Worm (Caenorhabditis elegans) whole organism, early embryonic: ENCODE data around the gene K11D12.6.

Experiments used
- F13C5.2 ChIP-seq: sonication (generic microtip); optimal IDR thresholded peaks from 2 replicates; lab custom pipeline; 2017; ENCODE audit warnings: mild to moderate bottlenecking, missing genetic modification characterization, inconsistent platforms, missing compliant biosample characterization
- ama-1 ChIP-seq: fragments of 150-350 bp; optimal IDR thresholded peaks from 2 replicates; lab custom pipeline; 2014
- ceh-13 ChIP-seq: fragments of 200-800 bp; sonication (Bioruptor generic); optimal IDR thresholded peaks from 2 replicates; lab custom pipeline; 2018; ENCODE audit warnings: mild to moderate bottlenecking, missing genetic modification characterization, missing compliant biosample characterization
- ceh-36 ChIP-seq: sonication (generic microtip); optimal IDR thresholded peaks from 2 replicates; lab custom pipeline; 2016; ENCODE audit warnings: missing genetic modification characterization, inconsistent platforms, missing compliant biosample characterization
- ets-7 ChIP-seq: sonication (generic microtip); optimal IDR thresholded peaks from 2 replicates; lab custom pipeline; 2016; ENCODE audit warnings: missing genotype, missing genetic modification characterization, missing compliant biosample characterization
- flt-1 ChIP-seq: fragments of 200-800 bp; sonication (Bioruptor generic); IDR thresholded peaks from 2 replicates; pipeline ENCODE4 v1.3.6; 2022; ENCODE audit warnings: missing genetic modification characterization, missing compliant biosample characterization
- hmg-4 ChIP-seq: fragments of 200-800 bp; sonication (Bioruptor generic); optimal IDR thresholded peaks from 2 replicates; lab custom pipeline; 2018; ENCODE audit warnings: mild to moderate bottlenecking, missing genetic modification characterization, missing compliant biosample characterization
- hnd-1 ChIP-seq: sonication (generic microtip); optimal IDR thresholded peaks from 2 replicates; lab custom pipeline; 2016; ENCODE audit warnings: missing genetic modification characterization, missing compliant biosample characterization
- pes-1 ChIP-seq: fragments of 200-800 bp; sonication (Bioruptor generic); IDR thresholded peaks from 2 replicates; pipeline ENCODE4 v1.3.6; 2022; ENCODE audit warnings: missing genetic modification reagents, missing genetic modification characterization, missing compliant biosample characterization
- scrt-1 ChIP-seq: fragments of 200-800 bp; sonication (Bioruptor generic); IDR thresholded peaks from 2 replicates; pipeline ENCODE4 v1.3.6; 2022; ENCODE audit warnings: missing genetic modification characterization, missing compliant biosample characterization
- sea-1 ChIP-seq: fragments of 200-800 bp; sonication (Bioruptor generic); conservative IDR thresholded peaks from 2 replicates; pipeline ENCODE4 v1.3.6; 2022; ENCODE audit warnings: missing genetic modification characterization, missing compliant biosample characterization
- tbx-11 ChIP-seq: fragments of 200-800 bp; sonication (Bioruptor generic); IDR thresholded peaks from 2 replicates; pipeline ENCODE4 v1.3.6; 2022; ENCODE audit warnings: missing genetic modification characterization, missing compliant biosample characterization
- tbx-37 ChIP-seq: fragments of 200-800 bp; sonication (Bioruptor generic); conservative IDR thresholded peaks from 2 replicates; pipeline ENCODE4 v1.3.6; 2022; ENCODE audit warnings: missing genetic modification reagents, missing genetic modification characterization, missing compliant biosample characterization
- tra-4 ChIP-seq: sonication (generic microtip); optimal IDR thresholded peaks from 2 replicates; lab custom pipeline; 2017; ENCODE audit warnings: missing genetic modification characterization, missing compliant biosample characterization

- TF ChIP-seq sea-1 (GFP tag; lab: Robert Waterston, UW) = no peak
- TF ChIP-seq ama-1 = no peak
- no peak for TF ChIP-seq hnd-1 (tag; lab: Kevin White, UChicago)
- TF ChIP-seq tbx-37 (GFP tag; lab: Robert Waterston, UW) = no peak
- TF ChIP-seq tra-4 (tag; lab: Kevin White, UChicago) = no peak
- TF ChIP-seq ceh-36 = no peak
- TF ChIP-seq pes-1 (GFP tag; lab: Robert Waterston, UW) = no peak
- no peak for TF ChIP-seq ets-7 (tag; lab: Kevin White, UChicago)
- TF ChIP-seq scrt-1 (GFP tag; lab: Robert Waterston, UW) = no peak
- no peak for TF ChIP-seq F13C5.2 (tag; lab: Kevin White, UChicago)
- no peak for TF ChIP-seq tbx-11
- TF ChIP-seq flt-1 (GFP tag; lab: Robert Waterston, UW) = no peak
- TF ChIP-seq ceh-13 = no peak
- peak; percentile 37 for TF ChIP-seq hmg-4
Observed at ce11 chrV:5023355-5023754, 11.6 kb downstream of the K11D12.6 start.
